Fruit fly (Drosophila melanogaster) whole organism, embryonic: ENCODE data around the gene Ir94d.

Source experiments
- Aef1 ChIP-seq: fragments of 200-800 bp; sonication (Bioruptor generic); IDR thresholded peaks from 3 replicates; pipeline ENCODE4 v1.3.6; 2022; ENCODE audit warnings: missing biosample characterization, missing genetic modification characterization
- Atf6 ChIP-seq: fragments of 200-800 bp; sonication (Bioruptor generic); IDR thresholded peaks from 2 replicates; pipeline ENCODE4 v1.3.6; 2022; ENCODE audit warnings: missing biosample characterization, missing genetic modification characterization
- Blimp-1 ChIP-seq: fragments of 200-800 bp; sonication (Bioruptor generic); optimal IDR thresholded peaks from 3 replicates; lab custom pipeline; 2018; ENCODE audit warnings: missing biosample characterization, missing genetic modification characterization, mild to moderate bottlenecking, moderate library complexity, missing genetic modification reagents
- BtbVII ChIP-seq: fragments of 200-800 bp; sonication (Bioruptor generic); optimal IDR thresholded peaks from 3 replicates; lab custom pipeline; 2017; ENCODE audit warnings: missing biosample characterization, mild to moderate bottlenecking, missing genetic modification characterization
- CG1024 ChIP-seq: fragments of 200-800 bp; sonication (Bioruptor generic); IDR thresholded peaks from 2 replicates; pipeline ENCODE4 v1.3.6; 2022; ENCODE audit warnings: missing biosample characterization, missing genetic modification characterization
- CG10274 ChIP-seq: fragments of 200-800 bp; sonication (Bioruptor generic); optimal IDR thresholded peaks from 3 replicates; lab custom pipeline; 2017; ENCODE audit warnings: missing biosample characterization, mild to moderate bottlenecking, missing genetic modification characterization
- CG10462 ChIP-seq: fragments of 200-800 bp; sonication (Bioruptor generic); optimal IDR thresholded peaks from 2 replicates; lab custom pipeline; 2016; ENCODE audit warnings: missing biosample characterization, missing genetic modification characterization
- CG11093 ChIP-seq: fragments of 200-800 bp; sonication (Bioruptor generic); IDR thresholded peaks from 3 replicates; pipeline ENCODE4 v1.3.6; 2022; ENCODE audit warnings: missing biosample characterization, missing genetic modification characterization
- CG13123 ChIP-seq: fragments of 200-800 bp; sonication (Bioruptor generic); optimal IDR thresholded peaks from 2 replicates; lab custom pipeline; 2016; ENCODE audit warnings: missing biosample characterization, missing genetic modification characterization
- CG15514 ChIP-seq: fragments of 200-800 bp; sonication (Bioruptor generic); optimal IDR thresholded peaks from 3 replicates; lab custom pipeline; 2017; ENCODE audit warnings: missing biosample characterization, missing genetic modification characterization, mild to moderate bottlenecking, moderate library complexity, missing genetic modification reagents
- CG16815 ChIP-seq: fragments of 200-800 bp; sonication (Bioruptor generic); optimal IDR thresholded peaks from 3 replicates; lab custom pipeline; 2017; ENCODE audit warnings: missing biosample characterization, mild to moderate bottlenecking, missing genetic modification characterization
- CG31388 ChIP-seq: fragments of 200-800 bp; sonication (Bioruptor generic); optimal IDR thresholded peaks from 2 replicates; lab custom pipeline; 2016; ENCODE audit warnings: missing biosample characterization, missing genetic modification characterization
- CG3281 ChIP-seq: fragments of 200-800 bp; sonication (Bioruptor generic); optimal IDR thresholded peaks from 3 replicates; lab custom pipeline; 2017; ENCODE audit warnings: missing biosample characterization, mild to moderate bottlenecking, missing genetic modification characterization
- CG4360 ChIP-seq: fragments of 200-800 bp; sonication (Bioruptor generic); IDR thresholded peaks from 2 replicates; pipeline ENCODE4 v1.3.6; 2022; ENCODE audit warnings: missing biosample characterization, missing genetic modification characterization
- CG4854 ChIP-seq: fragments of 200-800 bp; sonication (Bioruptor generic); optimal IDR thresholded peaks from 2 replicates; lab custom pipeline; 2016; ENCODE audit warnings: missing biosample characterization, missing genetic modification characterization, inconsistent platforms
- CG5953 ChIP-seq: fragments of 200-800 bp; sonication (Bioruptor generic); IDR thresholded peaks from 2 replicates; pipeline ENCODE4 v1.3.6; 2022; ENCODE audit warnings: missing biosample characterization, missing genetic modification characterization
- CG6683 ChIP-seq: fragments of 200-800 bp; sonication (Bioruptor generic); optimal IDR thresholded peaks from 2 replicates; lab custom pipeline; 2017; ENCODE audit warnings: missing biosample characterization, mild to moderate bottlenecking, missing genetic modification characterization, missing genetic modification reagents
- CG6854 ChIP-seq: fragments of 200-800 bp; sonication (Bioruptor generic); optimal IDR thresholded peaks from 3 replicates; lab custom pipeline; 2017; ENCODE audit warnings: missing biosample characterization, mild to moderate bottlenecking, missing genetic modification characterization
- CG7928 ChIP-seq: fragments of 200-800 bp; sonication (Bioruptor generic); optimal IDR thresholded peaks from 2 replicates; lab custom pipeline; 2017; ENCODE audit warnings: missing biosample characterization, mild to moderate bottlenecking, missing genetic modification characterization
- CG8281 ChIP-seq: fragments of 200-800 bp; sonication (Bioruptor generic); optimal IDR thresholded peaks from 2 replicates; lab custom pipeline; 2018; ENCODE audit warnings: missing biosample characterization, mild to moderate bottlenecking, missing genetic modification characterization, moderate library complexity
- CoRest ChIP-seq: fragments of 200-800 bp; sonication (Bioruptor generic); optimal IDR thresholded peaks from 3 replicates; lab custom pipeline; 2018; ENCODE audit warnings: missing biosample characterization, mild to moderate bottlenecking, missing genetic modification characterization, moderate library complexity
- D19B ChIP-seq: fragments of 200-800 bp; sonication (Bioruptor generic); optimal IDR thresholded peaks from 2 replicates; lab custom pipeline; 2017; ENCODE audit warnings: missing biosample characterization, mild to moderate bottlenecking, missing genetic modification characterization
- Drgx ChIP-seq: fragments of 200-800 bp; sonication (Bioruptor generic); IDR thresholded peaks from 2 replicates; pipeline ENCODE4 v1.3.6; 2022; ENCODE audit warnings: missing biosample characterization, missing genetic modification characterization
- E2f1 ChIP-seq: fragments of 200-800 bp; sonication (Bioruptor generic); IDR thresholded peaks from 2 replicates; pipeline ENCODE4 v1.3.6; 2022; ENCODE audit warnings: missing biosample characterization, missing genetic modification characterization
- E2f2 ChIP-seq: fragments of 200-800 bp; sonication (Bioruptor generic); IDR thresholded peaks from 2 replicates; pipeline ENCODE4 v1.3.6; 2022; ENCODE audit warnings: missing biosample characterization, missing genetic modification characterization
- ERR ChIP-seq: fragments of 200-800 bp; sonication (Bioruptor generic); optimal IDR thresholded peaks from 2 replicates; lab custom pipeline; 2016; ENCODE audit warnings: missing biosample characterization, missing genetic modification characterization
- Eip74EF ChIP-seq, 2 experiments: fragments of 200-800 bp in 1 of 2; fragments of >200 bp in 1 of 2; sonication (Bioruptor generic) in 1 of 2; optimal IDR thresholded peaks; 2 replicates each; lab custom pipeline; 2017 to 2019; ENCODE audit warnings: missing biosample characterization in 2 of 2, missing genetic modification characterization in 2 of 2, mild to moderate bottlenecking in 1 of 2, moderate library complexity in 1 of 2
- NK7.1 ChIP-seq: fragments of 200-800 bp; sonication (Bioruptor generic); optimal IDR thresholded peaks from 3 replicates; lab custom pipeline; 2016; ENCODE audit warnings: missing biosample characterization, missing genetic modification characterization
- Neu2 ChIP-seq: fragments of 200-800 bp; sonication (Bioruptor generic); optimal IDR thresholded peaks from 3 replicates; lab custom pipeline; 2016; ENCODE audit warnings: missing biosample characterization, missing genetic modification characterization, borderline replicate concordance
- Sry-δ ChIP-seq: fragments of 200-800 bp; sonication (Bioruptor generic); optimal IDR thresholded peaks from 2 replicates; lab custom pipeline; 2016; ENCODE audit warnings: missing biosample characterization, missing genetic modification characterization
- Xrp1 ChIP-seq: fragments of 200-800 bp; sonication (Bioruptor generic); IDR thresholded peaks from 2 replicates; pipeline ENCODE4 v1.3.6; 2022; ENCODE audit warnings: missing biosample characterization, missing genetic modification characterization
- ara ChIP-seq: fragments of 200-800 bp; sonication (Bioruptor generic); IDR thresholded peaks from 2 replicates; pipeline ENCODE4 v1.3.6; 2022; ENCODE audit warnings: missing biosample characterization, missing genetic modification characterization
- bbx ChIP-seq: fragments of 200-800 bp; sonication (Bioruptor generic); IDR thresholded peaks from 2 replicates; pipeline ENCODE4 v1.3.6; 2022; ENCODE audit warnings: missing biosample characterization, missing genetic modification characterization; ENCODE audit not compliant: partially characterized antibody
- ci ChIP-seq: fragments of 200-800 bp; sonication (Bioruptor generic); IDR thresholded peaks from 3 replicates; pipeline ENCODE4 v1.3.6; 2022; ENCODE audit warnings: missing biosample characterization, missing genetic modification characterization
- danr ChIP-seq: fragments of 200-800 bp; sonication (Bioruptor generic); IDR thresholded peaks from 2 replicates; pipeline ENCODE4 v1.3.6; 2022; ENCODE audit warnings: missing biosample characterization, missing genetic modification characterization
- gfzf ChIP-seq: fragments of 200-800 bp; sonication (Bioruptor generic); optimal IDR thresholded peaks from 2 replicates; lab custom pipeline; 2016; ENCODE audit warnings: missing biosample characterization, mild to moderate bottlenecking, missing genetic modification characterization, moderate library complexity
- grn ChIP-seq: fragments of 200-800 bp; sonication (Bioruptor generic); optimal IDR thresholded peaks from 3 replicates; lab custom pipeline; 2017; ENCODE audit warnings: missing biosample characterization, missing genetic modification characterization
- hb ChIP-seq: fragments of 200-800 bp; sonication (Bioruptor generic); IDR thresholded peaks from 3 replicates; pipeline ENCODE4 v1.3.6; 2022; ENCODE audit warnings: missing biosample characterization, missing genetic modification characterization; ENCODE audit not compliant: partially characterized antibody
- her ChIP-seq: fragments of 200-800 bp; sonication (Bioruptor generic); optimal IDR thresholded peaks from 2 replicates; lab custom pipeline; 2016; ENCODE audit warnings: missing biosample characterization, missing genetic modification characterization
- nerfin-1 ChIP-seq: fragments of 200-800 bp; sonication (Bioruptor generic); optimal IDR thresholded peaks from 3 replicates; lab custom pipeline; 2019; ENCODE audit warnings: missing biosample characterization, mild to moderate bottlenecking, missing genetic modification characterization, moderate library complexity
- otp ChIP-seq: fragments of 200-800 bp; sonication (Bioruptor generic); IDR thresholded peaks from 3 replicates; pipeline ENCODE4, ENCODE4 v1.3.6; 2022; ENCODE audit warnings: missing biosample characterization, missing genetic modification characterization
- pan ChIP-seq, 4 experiments: fragments of >200 bp in 3 of 4; fragments of 200-800 bp in 1 of 4; sonication (Bioruptor generic) in 1 of 4; optimal IDR thresholded peaks in 3 of 4; IDR thresholded peaks in 1 of 4; 2 replicates each; pipeline versions ENCODE4 v1.3.6 to Lab custom; 2017 to 2022; ENCODE audit warnings: missing biosample characterization in 2 of 4, missing genetic modification characterization in 2 of 4, mixed read lengths in 1 of 4
- pfk ChIP-seq: fragments of 200-800 bp; sonication (Bioruptor generic); optimal IDR thresholded peaks from 2 replicates; lab custom pipeline; 2018; ENCODE audit warnings: missing biosample characterization, mild to moderate bottlenecking, missing genetic modification characterization, moderate library complexity
- pros ChIP-seq: fragments of 200-800 bp; sonication (Bioruptor generic); optimal IDR thresholded peaks from 3 replicates; lab custom pipeline; 2019; ENCODE audit warnings: missing biosample characterization, mild to moderate bottlenecking, missing genetic modification characterization, moderate library complexity
- sug ChIP-seq: fragments of 200-800 bp; optimal IDR thresholded peaks from 2 replicates; lab custom pipeline; 2019; ENCODE audit warnings: missing biosample characterization, mild to moderate bottlenecking, missing genetic modification characterization, moderate library complexity
- unc-4 ChIP-seq: fragments of 200-800 bp; sonication (Bioruptor generic); IDR thresholded peaks from 2 replicates; pipeline ENCODE4 v1.3.6; 2022; ENCODE audit warnings: missing biosample characterization, missing genetic modification characterization; ENCODE audit not compliant: partially characterized antibody
- vvl ChIP-seq: fragments of 200-800 bp; sonication (Bioruptor generic); IDR thresholded peaks from 2 replicates; pipeline ENCODE4 v1.3.6; 2022; ENCODE audit warnings: missing biosample characterization, missing genetic modification characterization
- wek ChIP-seq: fragments of 200-800 bp; sonication (Bioruptor generic); optimal IDR thresholded peaks from 3 replicates; lab custom pipeline; 2018; ENCODE audit warnings: missing biosample characterization, mild to moderate bottlenecking, missing genetic modification characterization, moderate library complexity
- zen ChIP-seq: fragments of 200-800 bp; sonication (Bioruptor generic); optimal IDR thresholded peaks from 3 replicates; lab custom pipeline; 2018; ENCODE audit warnings: missing biosample characterization, mild to moderate bottlenecking, missing genetic modification characterization, moderate library complexity

Gene Ir94d

dm6 chr3R:23356920-23357386, 45.7 kb upstream of the Ir94d start (continued):
- TF ChIP-seq CG11093 (GFP tag; lab: Robert Waterston, UW) (peak; percentile 57; the same call in 2 of the 3 replicates), CG4854 (no peak), CG13123 (GFP tag; lab: Kevin White, UChicago) (peak; percentile 68), pros (GFP tag; lab: Kevin White, UChicago) (no peak), Aef1 (peak; percentile 59; the same call in 2 of the 3 replicates), otp (GFP tag; lab: Robert Waterston, UW) (0 out of 3 replicates have a peak, but pooled peaks have one; percentile 46), zen (tag; lab: Kevin White, UChicago) (peak; percentile 73), CG6854 (GFP tag; lab: Kevin White, UChicago) (peak; percentile 62), nerfin-1 (tag; lab: Kevin White, UChicago) (peak; percentile 59), Atf6 (GFP tag; lab: Robert Waterston, UW) (peak; percentile 79), E2f1 (peak; percentile 69), Eip74EF (GFP tag; optimal IDR thresholded peaks at IDR 0.05; lab: Kevin White, UChicago) (peak in 1 of 2 experiments; percentile 88), her (GFP tag; lab: Kevin White, UChicago) (no peak), vvl (GFP tag; lab: Robert Waterston, UW) (peak; percentile 91), CG4360 (GFP tag; lab: Robert Waterston, UW) (no peak), CG15514 (GFP tag; lab: Kevin White, UChicago) (peak; percentile 33), CG10462 (GFP tag; lab: Kevin White, UChicago) (peak; percentile 73), CG31388 (no peak), danr (0 out of 2 replicates have a peak, but pooled peaks have one; percentile 14), unc-4 (no peak), CG8281 (tag; lab: Kevin White, UChicago) (no peak), BtbVII (peak; percentile 75), ci (GFP tag; lab: Robert Waterston, UW) (peak; percentile 81), D19B (GFP tag; lab: Kevin White, UChicago) (peak; percentile 97), CoRest (tag; lab: Kevin White, UChicago) (peak; percentile 97), CG6683 (GFP tag; lab: Kevin White, UChicago) (no peak), sug (tag; lab: Kevin White, UChicago) (peak; percentile 81), Neu2 (GFP tag; lab: Kevin White, UChicago) (no peak), CG5953 (no peak; the same call in 1 of the 2 replicates), CG7928 (GFP tag; lab: Kevin White, UChicago) (no peak), grn (GFP tag; lab: Kevin White, UChicago) (no peak), gfzf (no peak), CG1024 (GFP tag; lab: Robert Waterston, UW) (peak; percentile 51; the same call in 1 of the 2 replicates), wek (no peak), CG16815 (GFP tag; lab: Kevin White, UChicago) (peak; percentile 75), ERR (no peak), E2f2 (peak; percentile 54; the same call in 1 of the 2 replicates), pfk (GFP tag; lab: Kevin White, UChicago) (no peak), Sry-δ (GFP tag; lab: Kevin White, UChicago) (no peak), CG3281 (GFP tag; lab: Kevin White, UChicago) (peak; percentile 59), pan (optimal IDR thresholded peaks at IDR 0.05; lab: Kevin White, UChicago) (no peak), pan (GFP tag; optimal IDR thresholded peaks at IDR 0.05 in 1 of 2, IDR thresholded peaks at IDR 0.05 in 1 of 2) (peak in 1 of 2 experiments; percentile 87), Drgx (peak; percentile 79), Blimp-1 (GFP tag; lab: Kevin White, UChicago) (peak; percentile 80), ara (GFP tag; lab: Robert Waterston, UW) (peak; percentile 50; the same call in 1 of the 2 replicates), hb (GFP tag; lab: Robert Waterston, UW) (no peak), bbx (GFP tag; lab: Robert Waterston, UW) (no peak), NK7.1 (GFP tag; lab: Kevin White, UChicago) (no peak), Xrp1 (GFP tag; lab: Robert Waterston, UW) (peak; percentile 87), CG10274 (GFP tag; lab: Kevin White, UChicago) (no peak)
